Worm (Caenorhabditis elegans) whole organism, L3 larva: ENCODE measurements around the gene C53C11.1.

Experiments
- aly-2 ChIP-seq: fragments of 150-350 bp; optimal IDR thresholded peaks from 2 replicates; lab custom pipeline; 2014; ENCODE audit warnings: missing biosample characterization, missing genetic modification characterization
- ceh-16 ChIP-seq: sonication (generic microtip); optimal IDR thresholded peaks from 2 replicates; lab custom pipeline; 2017; ENCODE audit warnings: missing biosample characterization, missing genetic modification characterization
- daf-12 ChIP-seq: fragments of 150-350 bp; optimal IDR thresholded peaks from 2 replicates; lab custom pipeline; 2014; ENCODE audit warnings: missing biosample characterization, missing genetic modification reagents, missing genetic modification characterization
- elt-2 ChIP-seq: sonication (generic microtip); optimal IDR thresholded peaks from 2 replicates; lab custom pipeline; 2016; ENCODE audit warnings: missing genetic modification reagents, mild to moderate bottlenecking, missing genetic modification characterization, missing compliant biosample characterization
- fos-1 ChIP-seq: fragments of 150-350 bp; optimal IDR thresholded peaks from 2 replicates; lab custom pipeline; 2014; ENCODE audit warnings: missing biosample characterization, missing genetic modification characterization
- hmg-11 ChIP-seq: sonication (generic microtip); optimal IDR thresholded peaks from 2 replicates; lab custom pipeline; 2016; ENCODE audit warnings: missing genetic modification characterization, missing compliant biosample characterization
- jun-1 ChIP-seq: fragments of 150-350 bp; optimal IDR thresholded peaks from 2 replicates; lab custom pipeline; 2014; ENCODE audit warnings: missing biosample characterization, missing genetic modification reagents, missing genetic modification characterization
- lin-39 ChIP-seq: fragments of 150-350 bp; optimal IDR thresholded peaks from 2 replicates; lab custom pipeline; 2018; ENCODE audit warnings: missing biosample characterization, missing genetic modification reagents, missing genetic modification characterization
- nfya-1 ChIP-seq: sonication (generic microtip); optimal IDR thresholded peaks from 2 replicates; lab custom pipeline; 2017; ENCODE audit warnings: missing genetic modification characterization, mild to moderate bottlenecking, missing compliant biosample characterization, antibody characterized with exemption, moderate library complexity; ENCODE audit not compliant: insufficient read depth
- nhr-11 ChIP-seq: fragments of 150-350 bp; optimal IDR thresholded peaks from 2 replicates; lab custom pipeline; 2014; ENCODE audit warnings: missing biosample characterization, missing genetic modification characterization
- nhr-237 ChIP-seq: fragments of 150-350 bp; optimal IDR thresholded peaks from 2 replicates; lab custom pipeline; 2014; ENCODE audit warnings: missing biosample characterization, missing genetic modification characterization
- nhr-67 ChIP-seq: fragments of 150-350 bp; optimal IDR thresholded peaks from 2 replicates; lab custom pipeline; 2014; ENCODE audit warnings: missing biosample characterization, missing genetic modification characterization
- nhr-76 ChIP-seq: fragments of 150-350 bp; sonication (generic microtip); optimal IDR thresholded peaks from 5 replicates; lab custom pipeline; 2014; ENCODE audit warnings: missing biosample characterization, missing genetic modification characterization
- pha-4 ChIP-seq: fragments of 150-350 bp; optimal IDR thresholded peaks from 2 replicates; lab custom pipeline; 2014; ENCODE audit warnings: missing biosample characterization, missing genetic modification reagents, missing genetic modification characterization
- pqm-1 ChIP-seq: fragments of 150-350 bp; optimal IDR thresholded peaks from 2 replicates; lab custom pipeline; 2017; ENCODE audit warnings: missing biosample characterization, missing genetic modification characterization, inconsistent platforms
- tbx-2 ChIP-seq: sonication (generic microtip); optimal IDR thresholded peaks from 2 replicates; lab custom pipeline; 2016; ENCODE audit warnings: mild to moderate bottlenecking, missing genetic modification characterization, missing compliant biosample characterization

C53C11.1 gene

ce11 chrX:17385102-17385501, 44.5 kb downstream of the C53C11.1 start:
- TF ChIP-seq nfya-1 (no peak), nhr-11 (tag; lab: Kevin White, UChicago) (peak; percentile 38)

DNA sequence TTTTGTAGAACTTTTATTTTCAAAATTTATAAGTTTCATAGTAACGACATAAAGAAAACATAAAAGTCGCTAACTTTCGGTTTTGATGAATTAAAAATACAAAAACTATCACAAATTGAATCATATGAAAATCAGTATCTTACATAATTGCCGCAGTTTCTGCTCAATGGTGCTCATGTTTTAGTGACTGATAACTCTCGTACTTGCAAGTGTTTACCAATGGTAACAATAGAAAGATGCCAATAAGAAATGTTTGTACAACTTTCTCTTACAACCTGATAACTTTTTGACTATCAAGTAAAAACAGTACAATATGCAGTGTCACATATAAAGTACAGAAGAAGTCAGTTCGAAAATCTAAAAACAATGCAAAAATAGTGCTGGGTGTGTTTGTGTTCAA, 45.5 kb downstream of the C53C11.1 start:
- no peak for TF ChIP-seq nhr-237 (tag; lab: Kevin White, UChicago)
- TF ChIP-seq pha-4 = peak; percentile 35
- TF ChIP-seq pqm-1 (tag; lab: Kevin White, UChicago) = peak; percentile 21
- peak; percentile 25 for TF ChIP-seq elt-2 (tag; lab: Kevin White, UChicago)

- TF ChIP-seq jun-1 (tag; lab: Kevin White, UChicago) (no peak), aly-2 (tag; lab: Kevin White, UChicago) (no peak), fos-1 (tag; lab: Kevin White, UChicago) (no peak), daf-12 (tag; lab: Kevin White, UChicago) (no peak), pqm-1 (tag; lab: Kevin White, UChicago) (no peak), nhr-76 (tag; lab: Kevin White, UChicago) (no peak), ceh-16 (tag; lab: Kevin White, UChicago) (no peak), tbx-2 (tag; lab: Kevin White, UChicago) (no peak), elt-2 (tag; lab: Kevin White, UChicago) (no peak), nhr-67 (tag; lab: Kevin White, UChicago) (no peak), nhr-11 (tag; lab: Kevin White, UChicago) (no peak), lin-39 (tag; lab: Kevin White, UChicago) (no peak), hmg-11 (no peak)
Measured at ce11 chrX:17390531-17390930, 49.9 kb downstream of the C53C11.1 start.

DNA sequence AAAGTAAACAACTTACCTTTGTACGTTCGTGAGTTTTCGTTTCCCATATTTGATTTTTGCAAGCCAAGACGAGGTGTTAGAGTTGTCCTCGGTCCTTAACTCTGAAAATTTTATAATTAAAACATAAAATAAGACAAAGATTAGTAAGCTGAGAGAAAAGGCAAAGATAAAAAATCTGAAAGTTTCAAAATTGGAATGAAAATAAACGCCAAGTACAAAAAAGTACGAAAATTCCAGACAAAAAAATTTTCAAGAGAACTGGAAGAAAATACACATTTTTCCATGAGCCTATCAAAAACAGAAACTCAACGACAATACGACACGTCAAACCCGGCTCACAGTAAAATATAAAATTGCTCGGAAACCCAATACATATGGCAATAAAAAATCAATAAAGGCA, 50.9 kb downstream of the C53C11.1 start, which contains the start of gene F10D7.5:
F10D7.5 (minus strand) TSS at position 101 of the 400 bp plus-strand sequence.
- no peak for TF ChIP-seq tbx-2 (tag; lab: Kevin White, UChicago)
- no peak for TF ChIP-seq nfya-1
